Worm (Caenorhabditis elegans) whole organism, L2 larva: ENCODE measurements around the gene K07C5.2.

Experiments
- C34F6.9 ChIP-seq: fragments of 150-350 bp; optimal IDR thresholded peaks from 2 replicates; lab custom pipeline; 2014; ENCODE audit warnings: missing biosample characterization, missing genetic modification characterization
- F13H6.1 ChIP-seq: sonication (generic microtip); optimal IDR thresholded peaks from 2 replicates; lab custom pipeline; 2016; ENCODE audit warnings: missing genetic modification characterization, missing compliant biosample characterization
- R02D3.7 ChIP-seq: fragments of 150-350 bp; optimal IDR thresholded peaks from 2 replicates; lab custom pipeline; 2014; ENCODE audit warnings: missing biosample characterization, missing genetic modification characterization
- Y55F3AM.14 ChIP-seq: fragments of 200-800 bp; sonication (Bioruptor generic); optimal IDR thresholded peaks from 2 replicates; lab custom pipeline; 2018; ENCODE audit warnings: mild to moderate bottlenecking, missing genetic modification characterization, missing compliant biosample characterization
- ZK546.5 ChIP-seq: sonication (generic microtip); optimal IDR thresholded peaks from 2 replicates; lab custom pipeline; 2017; ENCODE audit warnings: missing biosample characterization, missing genetic modification characterization
- aly-2 ChIP-seq: fragments of 150-350 bp; optimal IDR thresholded peaks from 2 replicates; lab custom pipeline; 2014; ENCODE audit warnings: missing biosample characterization, missing genetic modification characterization
- ama-1 ChIP-seq: fragments of 150-350 bp; optimal IDR thresholded peaks from 2 replicates; lab custom pipeline; 2018; ENCODE audit warnings: inconsistent platforms
- blmp-1 ChIP-seq: sonication (generic microtip); optimal IDR thresholded peaks from 2 replicates; lab custom pipeline; 2017; ENCODE audit warnings: missing genetic modification characterization, mild to moderate bottlenecking, missing compliant biosample characterization, antibody characterized with exemption, moderate library complexity; ENCODE audit not compliant: insufficient read depth
- ceh-82 ChIP-seq: fragments of 150-350 bp; optimal IDR thresholded peaks from 2 replicates; lab custom pipeline; 2014; ENCODE audit warnings: missing biosample characterization, missing genetic modification characterization
- crh-2 ChIP-seq: sonication (generic microtip); optimal IDR thresholded peaks from 2 replicates; lab custom pipeline; 2017; ENCODE audit warnings: missing biosample characterization, missing genetic modification characterization
- egl-27 ChIP-seq: sonication (generic microtip); optimal IDR thresholded peaks from 3 replicates; lab custom pipeline; 2017; ENCODE audit warnings: missing biosample characterization, missing genetic modification reagents, missing genetic modification characterization
- elt-1 ChIP-seq: fragments of 150-350 bp; optimal IDR thresholded peaks from 2 replicates; lab custom pipeline; 2014; ENCODE audit warnings: missing biosample characterization, missing genetic modification characterization
- elt-3 ChIP-seq: sonication (generic microtip); optimal IDR thresholded peaks from 2 replicates; lab custom pipeline; 2017; ENCODE audit warnings: missing biosample characterization, missing genetic modification characterization
- lin-11 ChIP-seq: fragments of 150-350 bp; sonication (generic microtip); optimal IDR thresholded peaks from 2 replicates; lab custom pipeline; 2014; ENCODE audit warnings: missing biosample characterization, missing genetic modification characterization, inconsistent platforms, mixed read lengths
- lin-13 ChIP-seq: fragments of 150-350 bp; optimal IDR thresholded peaks from 2 replicates; lab custom pipeline; 2014; ENCODE audit warnings: missing biosample characterization, missing genetic modification reagents, missing genetic modification characterization
- lin-39 ChIP-seq: fragments of 150-350 bp; optimal IDR thresholded peaks from 2 replicates; lab custom pipeline; 2014; ENCODE audit warnings: missing biosample characterization, missing genetic modification reagents, missing genetic modification characterization
- lsy-2 ChIP-seq, 2 experiments: fragments of 150-350 bp in 1 of 2; sonication (generic microtip) in 1 of 2; optimal IDR thresholded peaks; 2 replicates each; lab custom pipeline; 2014 to 2017; ENCODE audit warnings: missing biosample characterization in 2 of 2, missing genetic modification characterization in 2 of 2
- mab-5 ChIP-seq: fragments of 150-350 bp; optimal IDR thresholded peaks from 2 replicates; lab custom pipeline; 2014; ENCODE audit warnings: missing biosample characterization, missing genetic modification characterization
- mbf-1 ChIP-seq: sonication (generic microtip); optimal IDR thresholded peaks from 2 replicates; lab custom pipeline; 2017; ENCODE audit warnings: missing biosample characterization, missing genetic modification characterization
- nhr-10 ChIP-seq: sonication (generic microtip); optimal IDR thresholded peaks from 2 replicates; lab custom pipeline; 2017; ENCODE audit warnings: missing biosample characterization, missing genetic modification characterization
- nhr-12 ChIP-seq: fragments of 150-350 bp; optimal IDR thresholded peaks from 2 replicates; lab custom pipeline; 2014; ENCODE audit warnings: missing biosample characterization, missing genetic modification characterization
- nhr-21 ChIP-seq: fragments of 150-350 bp; optimal IDR thresholded peaks from 2 replicates; lab custom pipeline; 2014; ENCODE audit warnings: missing biosample characterization, missing genetic modification characterization
- nhr-23 ChIP-seq: fragments of 150-350 bp; optimal IDR thresholded peaks from 2 replicates; lab custom pipeline; 2014; ENCODE audit warnings: missing biosample characterization, missing genetic modification reagents, missing genetic modification characterization
- nhr-237 ChIP-seq: fragments of 150-350 bp; optimal IDR thresholded peaks from 2 replicates; lab custom pipeline; 2014; ENCODE audit warnings: missing biosample characterization, missing genetic modification characterization
- nhr-25 ChIP-seq: fragments of 150-350 bp; sonication (generic microtip); optimal IDR thresholded peaks from 3 replicates; lab custom pipeline; 2014; ENCODE audit warnings: missing biosample characterization, missing genetic modification characterization
- nhr-6 ChIP-seq: fragments of 150-350 bp; optimal IDR thresholded peaks from 2 replicates; lab custom pipeline; 2014; ENCODE audit warnings: missing biosample characterization, missing genetic modification characterization
- nhr-77 ChIP-seq: fragments of 150-350 bp; optimal IDR thresholded peaks from 2 replicates; lab custom pipeline; 2014; ENCODE audit warnings: missing biosample characterization, missing genetic modification characterization
- sem-4 ChIP-seq: fragments of 150-350 bp; optimal IDR thresholded peaks from 2 replicates; lab custom pipeline; 2014; ENCODE audit warnings: missing biosample characterization, missing genetic modification reagents, missing genetic modification characterization
- sma-9 ChIP-seq, 2 experiments: fragments of 150-350 bp in 1 of 2; sonication (generic microtip) in 1 of 2; optimal IDR thresholded peaks; 2 replicates each; lab custom pipeline; 2014 to 2016; ENCODE audit warnings: missing genetic modification characterization in 2 of 2, mild to moderate bottlenecking in 1 of 2, missing biosample characterization in 1 of 2, missing compliant biosample characterization in 1 of 2, missing genetic modification reagents in 1 of 2, moderate library complexity in 1 of 2
- snpc-4 ChIP-seq: fragments of 150-350 bp; optimal IDR thresholded peaks from 2 replicates; lab custom pipeline; 2014; ENCODE audit warnings: missing biosample characterization, missing genetic modification characterization
- unc-39 ChIP-seq: fragments of 150-350 bp; optimal IDR thresholded peaks from 2 replicates; lab custom pipeline; 2014; ENCODE audit warnings: missing biosample characterization, missing genetic modification characterization
- unc-55 ChIP-seq: fragments of 150-350 bp; sonication (generic microtip); optimal IDR thresholded peaks from 3 replicates; lab custom pipeline; 2014; ENCODE audit warnings: missing biosample characterization, missing genetic modification reagents, missing genetic modification characterization
- unc-62 ChIP-seq: fragments of 150-350 bp; optimal IDR thresholded peaks from 2 replicates; lab custom pipeline; 2014; ENCODE audit warnings: missing biosample characterization, missing genetic modification reagents, missing genetic modification characterization
- ztf-1 ChIP-seq: fragments of 200-800 bp; sonication (Bioruptor generic); conservative IDR thresholded peaks from 2 replicates; pipeline ENCODE4 v1.3.6; 2022; ENCODE audit warnings: missing genetic modification characterization, missing compliant biosample characterization

The K07C5.2 gene

ce11 chrV:10379761-10380160 lies 40.5 kb downstream of the K07C5.2 start:
- TF ChIP-seq nhr-6 (tag; lab: Kevin White, UChicago): no peak
- TF ChIP-seq elt-3: no peak
- TF ChIP-seq mab-5 (tag; lab: Kevin White, UChicago): no peak
- TF ChIP-seq lin-39 (tag; lab: Kevin White, UChicago): no peak
- TF ChIP-seq snpc-4 (tag; lab: Kevin White, UChicago): no peak
- TF ChIP-seq unc-62 (GFP tag; lab: Kevin White, UChicago): no peak
- no peak for TF ChIP-seq unc-39 (tag; lab: Kevin White, UChicago)
- no peak for TF ChIP-seq nhr-23 (tag; lab: Kevin White, UChicago)
- TF ChIP-seq sem-4 (tag; lab: Kevin White, UChicago): no peak
- no peak for TF ChIP-seq aly-2 (tag; lab: Kevin White, UChicago)
- no peak for TF ChIP-seq unc-55 (GFP tag; lab: Kevin White, UChicago)
- TF ChIP-seq nhr-237: no peak
- no peak for TF ChIP-seq mbf-1
- no peak for TF ChIP-seq ceh-82 (tag; lab: Kevin White, UChicago)
- TF ChIP-seq nhr-77: no peak

ce11 chrV:10381726-10382125 lies 42.4 kb downstream of the K07C5.2 start, which contains the start of gene abu-1:
abu-1 (minus strand) TSS chrV:10381826.
- TF ChIP-seq ama-1 (no peak), unc-55 (GFP tag; lab: Kevin White, UChicago) (no peak), mbf-1 (no peak)
- TF ChIP-seq, all 48 proteins: peak for 0

ce11 chrV:10382142-10382541 lies 42.8 kb downstream of the K07C5.2 start, which contains the start of gene pqn-2:
pqn-2 (plus strand) TSS chrV:10382442.
- TF ChIP-seq nhr-12 (tag; lab: Kevin White, UChicago) (no peak), ama-1 (no peak), lsy-2 (tag; optimal IDR thresholded peaks at IDR 0.05; lab: Kevin White, UChicago) (no peak), crh-2 (tag; lab: Kevin White, UChicago) (no peak), nhr-237 (no peak), snpc-4 (tag; lab: Kevin White, UChicago) (no peak), lin-11 (tag; lab: Kevin White, UChicago) (no peak)

- TF ChIP-seq nhr-23 (tag; lab: Kevin White, UChicago): no peak
- no peak for TF ChIP-seq Y55F3AM.14 (GFP tag; lab: Kevin White, UChicago)
- TF ChIP-seq C34F6.9 (tag; lab: Kevin White, UChicago): no peak
- TF ChIP-seq R02D3.7: no peak
- TF ChIP-seq nhr-10: no peak
- no peak for TF ChIP-seq elt-1 (tag; lab: Kevin White, UChicago)
These were observed 44.6 kb downstream of the K07C5.2 start, which contains the start of gene spe-10 for ce11 chrV:10383950-10384349. spe-10 (plus strand) TSS chrV:10384250.

- TF ChIP-seq lin-39 (tag; lab: Kevin White, UChicago) (no peak), blmp-1 (no peak), crh-2 (tag; lab: Kevin White, UChicago) (no peak), nhr-25 (no peak), unc-55 (GFP tag; lab: Kevin White, UChicago) (no peak), elt-3 (no peak), F13H6.1 (tag; lab: Kevin White, UChicago) (no peak), ztf-1 (GFP tag; lab: Robert Waterston, UW) (no peak), unc-62 (GFP tag; lab: Kevin White, UChicago) (no peak), nhr-21 (tag; lab: Kevin White, UChicago) (no peak), lin-13 (GFP tag; lab: Kevin White, UChicago) (no peak), ama-1 (no peak), nhr-6 (tag; lab: Kevin White, UChicago) (no peak), mbf-1 (no peak), sma-9 (GFP tag; optimal IDR thresholded peaks at IDR 0.05; lab: Kevin White, UChicago) (no peak), sma-9 (tag; optimal IDR thresholded peaks at IDR 0.05; lab: Kevin White, UChicago) (no peak), aly-2 (tag; lab: Kevin White, UChicago) (no peak), ceh-82 (tag; lab: Kevin White, UChicago) (no peak), egl-27 (tag; lab: Kevin White, UChicago) (no peak), ZK546.5 (tag; lab: Kevin White, UChicago) (no peak)
- TF ChIP-seq, all 48 proteins: peak for 0
These were observed 48.1 kb downstream of the K07C5.2 start for ce11 chrV:10387412-10387811.
